Fruit fly (Drosophila melanogaster) whole organism, prepupa: Measurements from ENCODE around the gene mal.

ENCODE experiments used
- CG10669 ChIP-seq: fragments of 200-800 bp; sonication (Bioruptor generic); optimal IDR thresholded peaks from 3 replicates; lab custom pipeline; 2018; ENCODE audit warnings: missing biosample characterization, mild to moderate bottlenecking, missing genetic modification characterization, moderate library complexity
- CG15336 ChIP-seq: fragments of 200-800 bp; sonication (Bioruptor generic); IDR thresholded peaks from 2 replicates; pipeline ENCODE4 v1.3.6; 2022; ENCODE audit warnings: missing biosample characterization, missing genetic modification characterization
- CG16779 ChIP-seq: fragments of 200-800 bp; sonication (Bioruptor generic); optimal IDR thresholded peaks from 3 replicates; lab custom pipeline; 2017; ENCODE audit warnings: missing biosample characterization, mild to moderate bottlenecking, missing genetic modification characterization
- CG9139 ChIP-seq: fragments of 200-800 bp; sonication (Bioruptor generic); optimal IDR thresholded peaks from 3 replicates; lab custom pipeline; 2017; ENCODE audit warnings: missing biosample characterization, mild to moderate bottlenecking, missing genetic modification characterization
- Ets21C ChIP-seq: fragments of 200-800 bp; sonication (Bioruptor generic); optimal IDR thresholded peaks from 3 replicates; lab custom pipeline; 2016; ENCODE audit warnings: missing biosample characterization, missing genetic modification characterization
- Hr39 ChIP-seq: fragments of 200-800 bp; sonication (Bioruptor generic); optimal IDR thresholded peaks from 2 replicates; lab custom pipeline; 2016; ENCODE audit warnings: missing biosample characterization, missing genetic modification characterization
- Lpt ChIP-seq: fragments of 200-800 bp; sonication (Bioruptor generic); optimal IDR thresholded peaks from 3 replicates; lab custom pipeline; 2016; ENCODE audit warnings: missing biosample characterization, missing genetic modification characterization
- Smox ChIP-seq: fragments of 200-800 bp; sonication (Bioruptor generic); optimal IDR thresholded peaks from 3 replicates; lab custom pipeline; 2016; ENCODE audit warnings: missing biosample characterization, missing genetic modification characterization
- cyc ChIP-seq: fragments of 200-800 bp; sonication (Bioruptor generic); optimal IDR thresholded peaks from 3 replicates; lab custom pipeline; 2016; ENCODE audit warnings: missing biosample characterization, missing genetic modification characterization

DNA sequence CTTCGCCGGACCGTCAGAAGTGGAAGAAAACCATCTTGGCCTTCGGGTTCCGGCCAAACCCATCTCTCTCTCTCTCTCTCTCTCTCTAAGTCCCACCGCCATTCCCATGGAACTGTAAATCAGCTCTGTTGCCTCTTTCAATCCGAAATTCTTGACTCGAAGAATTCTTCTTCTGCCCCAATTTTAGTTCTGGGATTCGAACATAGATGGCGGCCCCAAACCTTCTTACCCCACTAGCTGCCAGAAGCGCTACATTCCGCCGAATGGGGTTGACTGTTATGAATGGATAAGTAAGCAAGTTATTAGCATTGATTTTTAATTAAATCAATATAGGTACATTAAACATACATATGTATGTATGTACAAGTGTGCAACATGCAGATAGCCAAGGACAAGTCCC lies 43.6 kb upstream of the mal start:
- TF ChIP-seq Smox (GFP tag; lab: Kevin White, UChicago), result no peak
- TF ChIP-seq Lpt (GFP tag; lab: Kevin White, UChicago), result no peak
- TF ChIP-seq CG15336, result no peak
- TF ChIP-seq Hr39 (GFP tag; lab: Kevin White, UChicago), result no peak
- no peak for TF ChIP-seq cyc
- no peak for TF ChIP-seq Ets21C (GFP tag; lab: Kevin White, UChicago)
- TF ChIP-seq CG9139, result no peak
- TF ChIP-seq CG10669, result no peak
- no peak for TF ChIP-seq CG16779 (tag; lab: Kevin White, UChicago)
